Fruit fly (Drosophila melanogaster) whole organism, embryonic: ENCODE data around the gene CG18130.

Source experiments
- Abd-B ChIP-seq: fragments of 200-800 bp; sonication (Bioruptor generic); optimal IDR thresholded peaks from 2 replicates; lab custom pipeline; 2018; ENCODE audit warnings: missing biosample characterization, mild to moderate bottlenecking, missing genetic modification characterization, moderate library complexity
- CG10147 ChIP-seq: fragments of 200-800 bp; sonication (Bioruptor generic); optimal IDR thresholded peaks from 2 replicates; lab custom pipeline; 2019; ENCODE audit warnings: missing biosample characterization, mild to moderate bottlenecking, missing genetic modification characterization, moderate library complexity
- CG10267 ChIP-seq: fragments of 200-800 bp; sonication (Bioruptor generic); optimal IDR thresholded peaks from 2 replicates; lab custom pipeline; 2018; ENCODE audit warnings: missing biosample characterization, mild to moderate bottlenecking, missing genetic modification characterization, moderate library complexity
- CG10654 ChIP-seq: fragments of 200-800 bp; sonication (Bioruptor generic); optimal IDR thresholded peaks from 2 replicates; lab custom pipeline; 2016; ENCODE audit warnings: missing biosample characterization, missing genetic modification characterization
- CG13775 ChIP-seq: fragments of 200-800 bp; sonication (Bioruptor generic); optimal IDR thresholded peaks from 3 replicates; lab custom pipeline; 2017; ENCODE audit warnings: missing biosample characterization, mild to moderate bottlenecking, missing genetic modification characterization
- CG14860 ChIP-seq: fragments of 200-800 bp; sonication (Bioruptor generic); IDR thresholded peaks from 3 replicates; pipeline ENCODE4 v1.3.6; 2022; ENCODE audit warnings: missing biosample characterization, missing genetic modification characterization; ENCODE audit not compliant: partially characterized antibody
- CG30403 ChIP-seq: fragments of 200-800 bp; sonication (Bioruptor generic); optimal IDR thresholded peaks from 3 replicates; lab custom pipeline; 2016; ENCODE audit warnings: missing biosample characterization, missing genetic modification characterization
- CG32532 ChIP-seq: fragments of 200-800 bp; sonication (Bioruptor generic); IDR thresholded peaks from 2 replicates; pipeline ENCODE4 v1.3.6; 2022; ENCODE audit warnings: missing biosample characterization, missing genetic modification characterization
- CG33213 ChIP-seq: fragments of 200-800 bp; sonication (Bioruptor generic); optimal IDR thresholded peaks from 3 replicates; lab custom pipeline; 2016; ENCODE audit warnings: missing biosample characterization, missing genetic modification characterization
- CG42726 ChIP-seq: fragments of 200-800 bp; sonication (Bioruptor generic); IDR thresholded peaks from 2 replicates; pipeline ENCODE4 v1.3.6; 2022; ENCODE audit warnings: missing biosample characterization, missing genetic modification characterization; ENCODE audit not compliant: partially characterized antibody
- CG4730 ChIP-seq: fragments of 200-800 bp; sonication (Bioruptor generic); IDR thresholded peaks from 2 replicates; pipeline ENCODE4 v1.3.6; 2022; ENCODE audit warnings: missing biosample characterization, missing genetic modification characterization
- CG6272 ChIP-seq: fragments of 200-800 bp; sonication (Bioruptor generic); IDR thresholded peaks from 2 replicates; pipeline ENCODE4 v1.3.6; 2022; ENCODE audit warnings: missing biosample characterization, missing genetic modification characterization
- CG6683 ChIP-seq: fragments of 200-800 bp; sonication (Bioruptor generic); optimal IDR thresholded peaks from 2 replicates; lab custom pipeline; 2017; ENCODE audit warnings: missing biosample characterization, mild to moderate bottlenecking, missing genetic modification characterization, missing genetic modification reagents
- CG7357 ChIP-seq: fragments of 200-800 bp; sonication (Bioruptor generic); IDR thresholded peaks from 3 replicates; pipeline ENCODE4 v1.3.6; 2022; ENCODE audit warnings: missing biosample characterization, missing genetic modification characterization
- CG8924 ChIP-seq: fragments of 200-800 bp; optimal IDR thresholded peaks from 3 replicates; lab custom pipeline; 2019; ENCODE audit warnings: missing biosample characterization, mild to moderate bottlenecking, missing genetic modification characterization, moderate library complexity
- CG8944 ChIP-seq: fragments of 200-800 bp; sonication (Bioruptor generic); optimal IDR thresholded peaks from 3 replicates; lab custom pipeline; 2016; ENCODE audit warnings: missing biosample characterization, missing genetic modification characterization
- CG9797 ChIP-seq: fragments of 200-800 bp; sonication (Bioruptor generic); optimal IDR thresholded peaks from 3 replicates; lab custom pipeline; 2018; ENCODE audit warnings: missing biosample characterization, mild to moderate bottlenecking, missing genetic modification characterization
- CoRest ChIP-seq: fragments of 200-800 bp; sonication (Bioruptor generic); optimal IDR thresholded peaks from 3 replicates; lab custom pipeline; 2018; ENCODE audit warnings: missing biosample characterization, mild to moderate bottlenecking, missing genetic modification characterization, moderate library complexity
- Doc3 ChIP-seq: fragments of 200-800 bp; sonication (Bioruptor generic); IDR thresholded peaks from 3 replicates; pipeline ENCODE4 v1.3.6; 2022; ENCODE audit warnings: missing biosample characterization, missing genetic modification characterization; ENCODE audit not compliant: partially characterized antibody
- Dp ChIP-seq: fragments of 200-800 bp; sonication (Bioruptor generic); optimal IDR thresholded peaks from 2 replicates; lab custom pipeline; 2018; ENCODE audit warnings: missing biosample characterization, mild to moderate bottlenecking, missing genetic modification characterization, moderate library complexity
- E2f2 ChIP-seq: fragments of 200-800 bp; sonication (Bioruptor generic); IDR thresholded peaks from 2 replicates; pipeline ENCODE4 v1.3.6; 2022; ENCODE audit warnings: missing biosample characterization, missing genetic modification characterization
- Ets97D ChIP-seq: fragments of 200-800 bp; sonication (Bioruptor generic); optimal IDR thresholded peaks from 3 replicates; lab custom pipeline; 2016; ENCODE audit warnings: missing biosample characterization, missing genetic modification characterization
- Hsf ChIP-seq: fragments of 200-800 bp; sonication (Bioruptor generic); optimal IDR thresholded peaks from 3 replicates; lab custom pipeline; 2016; ENCODE audit warnings: missing biosample characterization, missing genetic modification characterization
- MBD-R2 ChIP-seq: fragments of 200-800 bp; sonication (Bioruptor generic); IDR thresholded peaks from 2 replicates; pipeline ENCODE4 v1.3.6; 2022; ENCODE audit warnings: missing biosample characterization, missing genetic modification characterization
- Nf-YC ChIP-seq: fragments of 200-800 bp; optimal IDR thresholded peaks from 3 replicates; lab custom pipeline; 2019; ENCODE audit warnings: missing biosample characterization, mild to moderate bottlenecking, missing genetic modification characterization, moderate library complexity
- NfI ChIP-seq: fragments of 200-800 bp; sonication (Bioruptor generic); optimal IDR thresholded peaks from 3 replicates; lab custom pipeline; 2018; ENCODE audit warnings: missing biosample characterization, mild to moderate bottlenecking, missing genetic modification characterization, moderate library complexity
- Pdp1 ChIP-seq, 2 experiments: fragments of 200-800 bp; sonication (Bioruptor generic); optimal IDR thresholded peaks; 3 replicates each; lab custom pipeline; 2016; ENCODE audit warnings: missing biosample characterization in 2 of 2, missing genetic modification characterization in 2 of 2, mild to moderate bottlenecking in 1 of 2, moderate library complexity in 1 of 2
- Rx ChIP-seq: fragments of 200-800 bp; sonication (Bioruptor generic); IDR thresholded peaks from 2 replicates; pipeline ENCODE4 v1.3.6; 2022; ENCODE audit warnings: missing biosample characterization, missing genetic modification characterization
- Sry-β ChIP-seq: fragments of 200-800 bp; sonication (Bioruptor generic); optimal IDR thresholded peaks from 2 replicates; lab custom pipeline; 2018; ENCODE audit warnings: missing biosample characterization, mild to moderate bottlenecking, missing genetic modification characterization, moderate library complexity
- Sry-δ ChIP-seq: fragments of 200-800 bp; sonication (Bioruptor generic); optimal IDR thresholded peaks from 2 replicates; lab custom pipeline; 2016; ENCODE audit warnings: missing biosample characterization, missing genetic modification characterization
- al ChIP-seq: fragments of 200-800 bp; sonication (Bioruptor generic); IDR thresholded peaks from 2 replicates; pipeline ENCODE4 v1.3.6; 2022; ENCODE audit warnings: missing biosample characterization, missing genetic modification characterization
- amos ChIP-seq: fragments of 200-800 bp; sonication (Bioruptor generic); IDR thresholded peaks from 2 replicates; pipeline ENCODE4 v1.3.6; 2022; ENCODE audit warnings: missing biosample characterization, missing genetic modification characterization; ENCODE audit not compliant: partially characterized antibody
- bowl ChIP-seq: fragments of 200-800 bp; sonication (Bioruptor generic); IDR thresholded peaks from 2 replicates; pipeline ENCODE4 v1.3.6; 2022; ENCODE audit warnings: missing biosample characterization, missing genetic modification characterization
- ci ChIP-seq: fragments of 200-800 bp; sonication (Bioruptor generic); IDR thresholded peaks from 3 replicates; pipeline ENCODE4 v1.3.6; 2022; ENCODE audit warnings: missing biosample characterization, missing genetic modification characterization
- crc ChIP-seq: fragments of 200-800 bp; sonication (Bioruptor generic); optimal IDR thresholded peaks from 2 replicates; lab custom pipeline; 2016; ENCODE audit warnings: missing biosample characterization, missing genetic modification characterization
- crp ChIP-seq, 2 experiments: fragments of 200-800 bp; sonication (Bioruptor generic); optimal IDR thresholded peaks; 2 replicates in 1 of 2; 3 replicates in 1 of 2; lab custom pipeline; 2017; ENCODE audit warnings: missing biosample characterization in 2 of 2, missing genetic modification characterization in 2 of 2, mild to moderate bottlenecking in 1 of 2, moderate library complexity in 1 of 2
- gcm ChIP-seq: fragments of 200-800 bp; sonication (Bioruptor generic); optimal IDR thresholded peaks from 2 replicates; lab custom pipeline; 2019; ENCODE audit warnings: missing biosample characterization, mild to moderate bottlenecking, missing genetic modification characterization, moderate library complexity
- hb ChIP-seq: fragments of 200-800 bp; sonication (Bioruptor generic); IDR thresholded peaks from 3 replicates; pipeline ENCODE4 v1.3.6; 2022; ENCODE audit warnings: missing biosample characterization, missing genetic modification characterization; ENCODE audit not compliant: partially characterized antibody
- kni ChIP-seq: fragments of 200-800 bp; sonication (Bioruptor generic); optimal IDR thresholded peaks from 3 replicates; lab custom pipeline; 2017; ENCODE audit warnings: mild to moderate bottlenecking, missing biosample characterization, missing genetic modification reagents, missing genetic modification characterization
- maf-S ChIP-seq: fragments of 200-800 bp; sonication (Bioruptor generic); optimal IDR thresholded peaks from 2 replicates; lab custom pipeline; 2016; ENCODE audit warnings: missing biosample characterization, missing genetic modification characterization
- prd ChIP-seq, 3 experiments: fragments of >200 bp in 2 of 3; fragments of 200-800 bp in 1 of 3; sonication (Bioruptor generic) in 1 of 3; optimal IDR thresholded peaks in 2 of 3; IDR thresholded peaks in 1 of 3; 2 replicates in 2 of 3; 3 replicates in 1 of 3; pipeline versions ENCODE4 v1.3.6 to Lab custom; 2017 to 2022; ENCODE audit warnings: missing biosample characterization in 1 of 3, missing genetic modification characterization in 1 of 3
- sima ChIP-seq: fragments of 200-800 bp; sonication (Bioruptor generic); optimal IDR thresholded peaks from 2 replicates; lab custom pipeline; 2016; ENCODE audit warnings: missing biosample characterization, missing genetic modification characterization
- tna ChIP-seq: fragments of 200-800 bp; sonication (Bioruptor generic); IDR thresholded peaks from 2 replicates; pipeline ENCODE4 v1.3.6; 2022; ENCODE audit warnings: missing biosample characterization, missing genetic modification characterization; ENCODE audit not compliant: partially characterized antibody
- twi ChIP-seq: fragments of 200-800 bp; optimal IDR thresholded peaks from 2 replicates; lab custom pipeline; 2019; ENCODE audit warnings: missing biosample characterization, mild to moderate bottlenecking, missing genetic modification characterization, moderate library complexity
- tx ChIP-seq: fragments of 200-800 bp; sonication (Bioruptor generic); optimal IDR thresholded peaks from 2 replicates; lab custom pipeline; 2016; ENCODE audit warnings: missing biosample characterization, missing genetic modification characterization
- unc-4 ChIP-seq: fragments of 200-800 bp; sonication (Bioruptor generic); IDR thresholded peaks from 2 replicates; pipeline ENCODE4 v1.3.6; 2022; ENCODE audit warnings: missing biosample characterization, missing genetic modification characterization; ENCODE audit not compliant: partially characterized antibody
- zen ChIP-seq: fragments of 200-800 bp; sonication (Bioruptor generic); optimal IDR thresholded peaks from 3 replicates; lab custom pipeline; 2018; ENCODE audit warnings: missing biosample characterization, mild to moderate bottlenecking, missing genetic modification characterization, moderate library complexity

Gene CG18130

DNA sequence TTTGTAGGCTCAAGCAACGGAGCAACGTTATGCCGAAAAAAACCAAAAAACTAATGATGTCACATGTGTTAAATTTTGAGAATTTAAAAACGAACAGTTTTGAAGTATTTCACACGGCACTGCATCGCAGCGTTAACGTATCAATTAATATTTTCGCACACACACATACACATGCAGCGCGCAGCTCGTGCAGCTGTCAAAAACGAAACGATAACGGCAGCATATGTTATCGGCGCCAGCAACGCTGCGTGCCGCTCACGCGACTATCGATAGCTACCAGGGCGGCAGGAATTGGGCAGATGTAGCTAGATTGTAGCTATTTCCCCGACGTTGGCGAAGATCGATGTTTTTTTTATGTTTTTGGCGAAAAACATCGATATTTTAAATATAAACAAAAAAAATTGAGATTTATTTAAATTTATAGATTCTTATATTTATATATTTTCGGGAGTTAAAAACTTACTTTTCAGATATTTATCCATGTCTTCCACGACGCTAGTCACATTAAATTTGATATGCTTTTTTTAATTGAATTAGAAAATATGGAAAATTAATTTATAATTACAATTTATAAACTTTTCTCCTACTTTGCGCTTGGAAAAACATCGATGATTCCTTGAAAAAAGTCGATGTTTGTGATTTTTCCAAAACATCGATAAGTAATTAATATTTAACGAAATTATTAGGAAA is 36.4 kb upstream of the CG18130 start, which contains the start of gene Usp7 (continued):
- TF ChIP-seq bowl (GFP tag; lab: Robert Waterston, UW) (no peak), al (GFP tag; lab: Robert Waterston, UW) (0 out of 2 replicates have a peak, but pooled peaks have one; percentile 12), ci (peak; percentile 61; the same call in 1 of the 3 replicates), gcm (GFP tag; lab: Kevin White, UChicago) (peak; percentile 8), zen (peak; percentile 50), Hsf (GFP tag; lab: Kevin White, UChicago) (peak; percentile 1), NfI (GFP tag; lab: Kevin White, UChicago) (no peak), CG6272 (GFP tag; lab: Robert Waterston, UW) (peak; percentile 43; the same call in 1 of the 2 replicates), sima (GFP tag; lab: Kevin White, UChicago) (no peak), maf-S (GFP tag; lab: Kevin White, UChicago) (peak; percentile 2), Sry-β (peak; percentile 84), kni (GFP tag; lab: Kevin White, UChicago) (no peak), CG10654 (GFP tag; lab: Kevin White, UChicago) (no peak), CG8944 (GFP tag; lab: Kevin White, UChicago) (no peak), CG6683 (GFP tag; lab: Kevin White, UChicago) (no peak), MBD-R2 (peak; percentile 61), CG33213 (GFP tag; lab: Kevin White, UChicago) (peak; percentile 29), hb (GFP tag; lab: Robert Waterston, UW) (peak; percentile 93), CoRest (peak; percentile 48), Doc3 (GFP tag; lab: Robert Waterston, UW) (peak; percentile 92), CG14860 (peak; percentile 91), unc-4 (GFP tag; lab: Robert Waterston, UW) (peak; percentile 91), crp (GFP tag; optimal IDR thresholded peaks at IDR 0.05; lab: Kevin White, UChicago) (peak in 1 of 2 experiments; percentile 61), Nf-YC (peak; percentile 25), tx (GFP tag; lab: Kevin White, UChicago) (no peak), CG42726 (GFP tag; lab: Robert Waterston, UW) (peak; percentile 96), Rx (peak; percentile 15; the same call in 1 of the 2 replicates), E2f2 (GFP tag; lab: Robert Waterston, UW) (peak; percentile 73), CG30403 (GFP tag; lab: Kevin White, UChicago) (peak; percentile 20), Dp (GFP tag; lab: Kevin White, UChicago) (peak; percentile 55), CG10267 (tag; lab: Kevin White, UChicago) (peak; percentile 50), CG7357 (GFP tag; lab: Robert Waterston, UW) (peak; percentile 51; the same call in 1 of the 3 replicates), Sry-δ (GFP tag; lab: Kevin White, UChicago) (peak; percentile 80), CG13775 (GFP tag; lab: Kevin White, UChicago) (no peak), CG4730 (GFP tag; lab: Robert Waterston, UW) (no peak), CG9797 (GFP tag; lab: Kevin White, UChicago) (peak; percentile 41), CG10147 (GFP tag; lab: Kevin White, UChicago) (no peak), CG32532 (GFP tag; lab: Robert Waterston, UW) (peak; percentile 55; the same call in 1 of the 2 replicates), tna (GFP tag; lab: Robert Waterston, UW) (peak; percentile 92), amos (peak; percentile 97), Ets97D (peak; percentile 85), crc (GFP tag; lab: Kevin White, UChicago) (no peak), Pdp1 (GFP tag; optimal IDR thresholded peaks at IDR 0.05; lab: Kevin White, UChicago) (peak in 1 of 2 experiments; percentile 14), Abd-B (GFP tag; lab: Kevin White, UChicago) (peak; percentile 58), prd (optimal IDR thresholded peaks at IDR 0.05; lab: Kevin White, UChicago) (no peak), prd (GFP tag; IDR thresholded peaks at IDR 0.05; lab: Robert Waterston, UW) (0 out of 3 replicates have a peak, but pooled peaks have one; percentile 28), CG8924 (peak; percentile 29), twi (tag; lab: Kevin White, UChicago) (peak; percentile 30)
